Fruit fly (Drosophila melanogaster) whole organism, embryonic: ENCODE results near the gene ea.
A peak's percentile ranks its signal among the peaks of the same experiment; 100 is the strongest.

Experiments
- Bdp1 ChIP-seq: fragments of 200-800 bp; sonication (Bioruptor generic); optimal IDR thresholded peaks from 3 replicates; lab custom pipeline; 2016; ENCODE audit warnings: missing biosample characterization, missing genetic modification characterization
- Blimp-1 ChIP-seq: fragments of 200-800 bp; sonication (Bioruptor generic); optimal IDR thresholded peaks from 3 replicates; lab custom pipeline; 2018; ENCODE audit warnings: missing biosample characterization, missing genetic modification characterization, mild to moderate bottlenecking, moderate library complexity, missing genetic modification reagents
- CG10462 ChIP-seq: fragments of 200-800 bp; sonication (Bioruptor generic); optimal IDR thresholded peaks from 2 replicates; lab custom pipeline; 2016; ENCODE audit warnings: missing biosample characterization, missing genetic modification characterization
- CG12391 ChIP-seq: fragments of 200-800 bp; sonication (Bioruptor generic); optimal IDR thresholded peaks from 3 replicates; lab custom pipeline; 2018; ENCODE audit warnings: missing biosample characterization, mild to moderate bottlenecking, missing genetic modification characterization, moderate library complexity
- CG14050 ChIP-seq: fragments of 200-800 bp; sonication (Bioruptor generic); IDR thresholded peaks from 3 replicates; pipeline ENCODE4 v1.3.6; 2022; ENCODE audit warnings: missing biosample characterization, missing genetic modification characterization
- CG15011 ChIP-seq: fragments of 200-800 bp; sonication (Bioruptor generic); optimal IDR thresholded peaks from 3 replicates; lab custom pipeline; 2018; ENCODE audit warnings: missing biosample characterization, mild to moderate bottlenecking, missing genetic modification characterization
- CG1602 ChIP-seq: fragments of 200-800 bp; sonication (Bioruptor generic); optimal IDR thresholded peaks from 3 replicates; lab custom pipeline; 2016; ENCODE audit warnings: missing biosample characterization, missing genetic modification characterization
- CG1832 ChIP-seq: fragments of 200-800 bp; sonication (Bioruptor generic); optimal IDR thresholded peaks from 2 replicates; lab custom pipeline; 2017; ENCODE audit warnings: missing biosample characterization, mild to moderate bottlenecking, missing genetic modification characterization, inconsistent platforms
- CG2712 ChIP-seq: fragments of 200-800 bp; optimal IDR thresholded peaks from 3 replicates; lab custom pipeline; 2019; ENCODE audit warnings: missing biosample characterization, mild to moderate bottlenecking, missing genetic modification characterization, moderate library complexity
- CG31388 ChIP-seq: fragments of 200-800 bp; sonication (Bioruptor generic); optimal IDR thresholded peaks from 2 replicates; lab custom pipeline; 2016; ENCODE audit warnings: missing biosample characterization, missing genetic modification characterization
- CG4404 ChIP-seq: fragments of 200-800 bp; sonication (Bioruptor generic); IDR thresholded peaks from 2 replicates; pipeline ENCODE4 v1.3.6; 2022; ENCODE audit warnings: missing biosample characterization, missing genetic modification characterization
- CG4820 ChIP-seq: fragments of 200-800 bp; sonication (Bioruptor generic); optimal IDR thresholded peaks from 3 replicates; lab custom pipeline; 2016; ENCODE audit warnings: missing biosample characterization, missing genetic modification characterization
- CG8765 ChIP-seq: fragments of 200-800 bp; sonication (Bioruptor generic); IDR thresholded peaks from 2 replicates; pipeline ENCODE4 v1.3.6; 2022; ENCODE audit warnings: missing biosample characterization, missing genetic modification characterization
- CG9437 ChIP-seq: fragments of 200-800 bp; sonication (Bioruptor generic); optimal IDR thresholded peaks from 2 replicates; lab custom pipeline; 2018; ENCODE audit warnings: missing biosample characterization, mild to moderate bottlenecking, missing genetic modification characterization
- CG9609 ChIP-seq: fragments of 200-800 bp; sonication (Bioruptor generic); optimal IDR thresholded peaks from 3 replicates; lab custom pipeline; 2016; ENCODE audit warnings: missing biosample characterization, missing genetic modification characterization
- CG9727 ChIP-seq: fragments of 200-800 bp; sonication (Bioruptor generic); optimal IDR thresholded peaks from 3 replicates; lab custom pipeline; 2017; ENCODE audit warnings: missing biosample characterization, mild to moderate bottlenecking, missing genetic modification characterization
- CoRest ChIP-seq: fragments of 200-800 bp; sonication (Bioruptor generic); optimal IDR thresholded peaks from 3 replicates; lab custom pipeline; 2018; ENCODE audit warnings: missing biosample characterization, mild to moderate bottlenecking, missing genetic modification characterization, moderate library complexity
- Dip2 ChIP-seq: fragments of 200-800 bp; sonication (Bioruptor generic); IDR thresholded peaks from 2 replicates; pipeline ENCODE4 v1.3.6; 2022; ENCODE audit warnings: missing biosample characterization, missing genetic modification characterization
- ERR ChIP-seq: fragments of 200-800 bp; sonication (Bioruptor generic); optimal IDR thresholded peaks from 2 replicates; lab custom pipeline; 2016; ENCODE audit warnings: missing biosample characterization, missing genetic modification characterization
- Ets65A ChIP-seq: fragments of 200-800 bp; sonication (Bioruptor generic); peaks from one replicate; lab custom pipeline; 2016; ENCODE audit warnings: missing biosample characterization, missing genetic modification characterization
- Gsc ChIP-seq: fragments of 200-800 bp; sonication (Bioruptor generic); IDR thresholded peaks from 2 replicates; pipeline ENCODE4 v1.3.6; 2022; ENCODE audit warnings: missing biosample characterization, missing genetic modification characterization
- H15 ChIP-seq: fragments of 200-800 bp; sonication (Bioruptor generic); IDR thresholded peaks from 3 replicates; pipeline ENCODE4 v1.3.6; 2022; ENCODE audit warnings: missing biosample characterization, missing genetic modification characterization
- Hr78 ChIP-seq, 2 experiments: fragments of 200-800 bp in 1 of 2; fragments of >200 bp in 1 of 2; sonication (Bioruptor generic) in 1 of 2; optimal IDR thresholded peaks; 2 replicates each; lab custom pipeline; 2017 to 2019; ENCODE audit warnings: missing biosample characterization in 2 of 2, missing genetic modification characterization in 2 of 2, mild to moderate bottlenecking in 1 of 2, moderate library complexity in 1 of 2
- Mad ChIP-seq: fragments of 200-800 bp; sonication (Bioruptor generic); optimal IDR thresholded peaks from 2 replicates; lab custom pipeline; 2016; ENCODE audit warnings: missing biosample characterization, missing genetic modification characterization
- Med ChIP-seq: fragments of 200-800 bp; sonication (Bioruptor generic); peaks from one replicate; lab custom pipeline; 2016; ENCODE audit warnings: missing biosample characterization, missing genetic modification characterization, mild to moderate bottlenecking, inconsistent platforms, moderate library complexity
- Sry-β ChIP-seq: fragments of 200-800 bp; sonication (Bioruptor generic); optimal IDR thresholded peaks from 2 replicates; lab custom pipeline; 2018; ENCODE audit warnings: missing biosample characterization, mild to moderate bottlenecking, missing genetic modification characterization, moderate library complexity
- Vsx1 ChIP-seq: fragments of 200-800 bp; sonication (Bioruptor generic); optimal IDR thresholded peaks from 2 replicates; lab custom pipeline; 2017; ENCODE audit warnings: missing biosample characterization, mild to moderate bottlenecking, missing genetic modification characterization, missing genetic modification reagents
- ato ChIP-seq: fragments of 200-800 bp; sonication (Bioruptor generic); IDR thresholded peaks from 2 replicates; pipeline ENCODE4 v1.3.6; 2022; ENCODE audit warnings: missing biosample characterization, missing genetic modification characterization; ENCODE audit not compliant: partially characterized antibody
- cwo ChIP-seq: fragments of 200-800 bp; sonication (Bioruptor generic); optimal IDR thresholded peaks from 3 replicates; lab custom pipeline; 2017; ENCODE audit warnings: missing biosample characterization, missing genetic modification characterization, mild to moderate bottlenecking, moderate library complexity, missing genetic modification reagents
- dysf ChIP-seq: fragments of 200-800 bp; sonication (Bioruptor generic); IDR thresholded peaks from 3 replicates; pipeline ENCODE4 v1.3.6; 2022; ENCODE audit warnings: missing biosample characterization, missing genetic modification characterization
- eve ChIP-seq, 2 experiments: fragments of >200 bp; optimal IDR thresholded peaks; 2 replicates each; lab custom pipeline; 2017; ENCODE audit warnings: missing biosample characterization in 2 of 2, missing genetic modification characterization in 2 of 2
- grn ChIP-seq: fragments of 200-800 bp; sonication (Bioruptor generic); optimal IDR thresholded peaks from 3 replicates; lab custom pipeline; 2017; ENCODE audit warnings: missing biosample characterization, missing genetic modification characterization
- kah ChIP-seq: fragments of 200-800 bp; sonication (Bioruptor generic); optimal IDR thresholded peaks from 2 replicates; lab custom pipeline; 2018; ENCODE audit warnings: missing biosample characterization, mild to moderate bottlenecking, missing genetic modification characterization
- klu ChIP-seq: fragments of 200-800 bp; sonication (Bioruptor generic); IDR thresholded peaks from 2 replicates; pipeline ENCODE4 v1.3.6; 2022; ENCODE audit warnings: missing biosample characterization, missing genetic modification characterization
- lilli ChIP-seq: fragments of 200-800 bp; sonication (Bioruptor generic); optimal IDR thresholded peaks from 3 replicates; lab custom pipeline; 2016; ENCODE audit warnings: missing biosample characterization, missing genetic modification characterization
- lmd ChIP-seq: fragments of 200-800 bp; sonication (Bioruptor generic); IDR thresholded peaks from 2 replicates; pipeline ENCODE4 v1.3.6; 2022; ENCODE audit warnings: missing biosample characterization, missing genetic modification characterization
- nmo ChIP-seq: fragments of 200-800 bp; sonication (Bioruptor generic); optimal IDR thresholded peaks from 2 replicates; lab custom pipeline; 2018; ENCODE audit warnings: missing biosample characterization, mild to moderate bottlenecking, missing genetic modification characterization, moderate library complexity
- odd ChIP-seq: fragments of 200-800 bp; sonication (Bioruptor generic); optimal IDR thresholded peaks from 2 replicates; lab custom pipeline; 2017; ENCODE audit warnings: missing biosample characterization, mild to moderate bottlenecking, missing genetic modification characterization
- org-1 ChIP-seq: fragments of 200-800 bp; sonication (Bioruptor generic); optimal IDR thresholded peaks from 2 replicates; lab custom pipeline; 2017; ENCODE audit warnings: missing biosample characterization, missing genetic modification characterization
- pho ChIP-seq: fragments of 200-800 bp; sonication (Bioruptor generic); optimal IDR thresholded peaks from 2 replicates; lab custom pipeline; 2016; ENCODE audit warnings: missing biosample characterization, missing genetic modification characterization
- sens ChIP-seq: fragments of 200-800 bp; sonication (Bioruptor generic); peaks from one replicate; lab custom pipeline; 2016; ENCODE audit warnings: missing biosample characterization, missing genetic modification characterization
- sens-2 ChIP-seq: fragments of 200-800 bp; sonication (Bioruptor generic); IDR thresholded peaks from 2 replicates; pipeline ENCODE4 v1.3.6; 2022; ENCODE audit warnings: missing biosample characterization, missing genetic modification characterization
- sqz ChIP-seq: fragments of 200-800 bp; sonication (Bioruptor generic); optimal IDR thresholded peaks from 3 replicates; lab custom pipeline; 2018; ENCODE audit warnings: missing biosample characterization, mild to moderate bottlenecking, missing genetic modification characterization
- ssp ChIP-seq: fragments of 200-800 bp; sonication (Bioruptor generic); IDR thresholded peaks from 2 replicates; pipeline ENCODE4 v1.3.6; 2022; ENCODE audit warnings: missing biosample characterization, missing genetic modification characterization
- sug ChIP-seq: fragments of 200-800 bp; optimal IDR thresholded peaks from 2 replicates; lab custom pipeline; 2019; ENCODE audit warnings: missing biosample characterization, mild to moderate bottlenecking, missing genetic modification characterization, moderate library complexity
- tin ChIP-seq: fragments of 200-800 bp; sonication (Bioruptor generic); optimal IDR thresholded peaks from 3 replicates; lab custom pipeline; 2016; ENCODE audit warnings: missing biosample characterization, missing genetic modification characterization
- zen ChIP-seq: fragments of 200-800 bp; sonication (Bioruptor generic); optimal IDR thresholded peaks from 3 replicates; lab custom pipeline; 2018; ENCODE audit warnings: missing biosample characterization, mild to moderate bottlenecking, missing genetic modification characterization, moderate library complexity

Gene ea

dm6 chr3R:15287763-15288162 is 40.8 kb upstream of the ea start (continued):
- no peak for TF ChIP-seq klu (GFP tag; lab: Robert Waterston, UW)
- no peak for TF ChIP-seq ato (GFP tag; lab: Robert Waterston, UW)
- TF ChIP-seq CG31388 (GFP tag; lab: Kevin White, UChicago): no peak
- TF ChIP-seq CG10462: peak; percentile 82
- TF ChIP-seq Blimp-1 (GFP tag; lab: Kevin White, UChicago): no peak
- peak; percentile 17 for TF ChIP-seq pho (GFP tag; lab: Kevin White, UChicago)
- TF ChIP-seq CG9727: peak; percentile 13
- peak; percentile 38 for TF ChIP-seq sug
- no peak for TF ChIP-seq Dip2 (GFP tag; lab: Robert Waterston, UW)
- no peak for TF ChIP-seq ERR (GFP tag; lab: Kevin White, UChicago)
- TF ChIP-seq dysf (GFP tag; lab: Robert Waterston, UW): no peak
- TF ChIP-seq CG4820 (GFP tag; lab: Kevin White, UChicago): no peak
- TF ChIP-seq lilli (GFP tag; lab: Kevin White, UChicago): peak; percentile 48
- peak; percentile 43 for TF ChIP-seq CoRest (tag; lab: Kevin White, UChicago)
- peak; percentile 33 for TF ChIP-seq Bdp1 (GFP tag; lab: Kevin White, UChicago)
- TF ChIP-seq eve (GFP tag; optimal IDR thresholded peaks at IDR 0.05; lab: Kevin White, UChicago): no peak
- TF ChIP-seq CG12391: peak; percentile 21

dm6 chr3R:15288802-15289201 is 39.7 kb upstream of the ea start:
- TF ChIP-seq CG1602 (GFP tag; lab: Kevin White, UChicago) (no peak), Vsx1 (GFP tag; lab: Kevin White, UChicago) (no peak), H15 (GFP tag; lab: Robert Waterston, UW) (no peak), CG12391 (no peak), Ets65A (GFP tag; lab: Kevin White, UChicago) (peak; percentile 91), CG8765 (GFP tag; lab: Robert Waterston, UW) (no peak), Med (peak; percentile 26), nmo (GFP tag; lab: Kevin White, UChicago) (no peak)

dm6 chr3R:15289828-15290641 is 38.5 kb upstream of the ea start:
- TF ChIP-seq sens: peak; percentile 74
- peak; percentile 14 for TF ChIP-seq grn (GFP tag; lab: Kevin White, UChicago)
- no peak for TF ChIP-seq ssp (GFP tag; lab: Robert Waterston, UW)
- TF ChIP-seq CG9437 (GFP tag; lab: Kevin White, UChicago): peak; percentile 99
- peak; percentile 58 for TF ChIP-seq zen (tag; lab: Kevin White, UChicago)
- TF ChIP-seq sens-2 (GFP tag; lab: Robert Waterston, UW): no peak
- TF ChIP-seq CG9609 (GFP tag; lab: Kevin White, UChicago): no peak
- no peak for TF ChIP-seq tin (GFP tag; lab: Kevin White, UChicago)
- peak; percentile 78 for TF ChIP-seq kah (GFP tag; lab: Kevin White, UChicago)
- TF ChIP-seq Sry-β (GFP tag; lab: Kevin White, UChicago): no peak
- TF ChIP-seq sqz (GFP tag; lab: Kevin White, UChicago): no peak
- TF ChIP-seq odd (GFP tag; lab: Kevin White, UChicago): no peak
- TF ChIP-seq Gsc: no peak
- no peak for TF ChIP-seq CG4404 (GFP tag; lab: Robert Waterston, UW)
- TF ChIP-seq H15 (GFP tag; lab: Robert Waterston, UW): no peak
- peak in 1 of 2 experiments; percentile 9 for TF ChIP-seq eve (GFP tag; optimal IDR thresholded peaks at IDR 0.05; lab: Kevin White, UChicago)
- TF ChIP-seq Mad (GFP tag; lab: Kevin White, UChicago): no peak
- peak; percentile 25 for TF ChIP-seq cwo (GFP tag; lab: Kevin White, UChicago)
- no peak for TF ChIP-seq lmd (GFP tag; lab: Robert Waterston, UW)
- TF ChIP-seq Hr78 (GFP tag; optimal IDR thresholded peaks at IDR 0.05; lab: Kevin White, UChicago): no peak
- TF ChIP-seq CG2712: no peak
- TF ChIP-seq CG1832 (GFP tag; lab: Kevin White, UChicago): peak; percentile 46
- no peak for TF ChIP-seq org-1 (GFP tag; lab: Kevin White, UChicago)
- no peak for TF ChIP-seq CG14050 (GFP tag; lab: Robert Waterston, UW)
- no peak for TF ChIP-seq pho (GFP tag; lab: Kevin White, UChicago)
- no peak for TF ChIP-seq CG15011
- peak; percentile 18 for TF ChIP-seq lilli (GFP tag; lab: Kevin White, UChicago)
